Worm (Caenorhabditis elegans) whole organism, L4/young adult: ENCODE data around the gene srw-38.

Experiments
- dao-5 ChIP-seq: sonication (generic microtip); optimal IDR thresholded peaks from 2 replicates; lab custom pipeline; 2016; ENCODE audit warnings: missing genotype, missing genetic modification characterization, moderate library complexity, missing compliant biosample characterization
- him-1 ChIP-seq: sonication (generic microtip); optimal IDR thresholded peaks from 2 replicates; lab custom pipeline; 2016; ENCODE audit warnings: missing genotype, missing genetic modification reagents, missing genetic modification characterization, missing compliant biosample characterization

- no peak for TF ChIP-seq dao-5 (tag; lab: Kevin White, UChicago)
- TF ChIP-seq him-1: no peak
These were observed 14.1 kb upstream of the srw-38 start, which contains the start of gene Y116F11B.17 for ce11 chrV:19822093-19822492.
